Worm (Caenorhabditis elegans): Measurements from ENCODE around the gene F20D12.7.

Gene F20D12.7

DNA sequence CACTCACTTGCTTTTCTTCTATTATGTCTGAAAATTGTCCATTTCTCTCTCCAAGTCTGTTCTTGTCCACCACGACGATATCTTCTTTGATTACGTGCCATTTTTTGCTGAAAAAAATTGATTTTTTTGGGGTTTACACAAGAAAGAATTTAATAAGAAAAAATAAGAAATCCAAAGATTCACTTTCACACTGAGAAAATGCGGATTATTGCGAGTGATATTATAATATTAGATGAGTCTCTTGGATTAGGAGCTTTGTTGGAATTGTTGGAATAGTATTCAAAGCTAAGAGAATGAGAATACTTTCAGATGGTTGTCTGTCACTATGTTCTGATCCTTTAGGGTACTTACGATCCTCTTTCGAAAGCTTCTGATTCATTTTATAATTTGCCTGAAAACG, at the start of gene F20D12.7:
Gene F20D12.7 (minus strand): TSS at position 101 of the 400 bp plus-strand sequence.
- TF ChIP-seq ztf-4 (tag; optimal IDR thresholded peaks at IDR 0.05) = no peak
- no peak for TF ChIP-seq peb-1 (tag; optimal IDR thresholded peaks at IDR 0.05)
- TF ChIP-seq crh-2 (tag; optimal IDR thresholded peaks at IDR 0.05) = no peak

DNA sequence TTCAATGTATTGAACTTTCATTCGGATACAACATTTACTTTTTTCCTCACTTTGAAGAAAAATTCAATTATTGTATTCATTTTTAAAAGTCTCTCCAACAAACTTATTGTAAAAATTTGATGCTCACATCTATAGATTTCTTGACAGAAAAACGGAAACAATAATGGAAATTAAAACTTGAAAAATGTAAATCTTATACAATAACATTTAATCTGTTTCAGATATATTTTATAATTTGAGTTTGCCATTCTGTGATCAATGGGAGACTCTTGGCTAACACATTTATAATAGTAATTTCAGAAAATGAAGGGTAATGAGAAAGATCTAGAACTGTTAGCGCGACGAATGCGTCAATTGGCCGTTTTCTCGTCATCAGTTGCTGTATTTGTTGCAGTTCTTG, 49.7 kb upstream of the F20D12.7 start, which contains the start of gene col-115:
Gene col-115 (plus strand): TSS at position 301 of the 400 bp plus-strand sequence.
- TF ChIP-seq egl-27 (tag; optimal IDR thresholded peaks at IDR 0.05) (no peak), alr-1 (tag; optimal IDR thresholded peaks at IDR 0.05) (no peak), ama-1 (optimal IDR thresholded peaks at IDR 0.05) (no peak), nhr-6 (tag; optimal IDR thresholded peaks at IDR 0.05) (no peak), sma-9 (GFP tag; optimal IDR thresholded peaks at IDR 0.05) (no peak), sma-9 (tag; optimal IDR thresholded peaks at IDR 0.05) (no peak), Y55F3AM.14 (GFP tag; optimal IDR thresholded peaks at IDR 0.05) (no peak), lin-13 (GFP tag; optimal IDR thresholded peaks at IDR 0.05) (no peak), C34F6.9 (tag; optimal IDR thresholded peaks at IDR 0.05) (no peak), nhr-23 (tag; optimal IDR thresholded peaks at IDR 0.05) (no peak), nhr-11 (tag; optimal IDR thresholded peaks at IDR 0.05) (no peak)

- TF ChIP-seq egl-27 (tag; optimal IDR thresholded peaks at IDR 0.05) (no peak), unc-55 (GFP tag; optimal IDR thresholded peaks at IDR 0.05) (peak; percentile 45), nhr-11 (tag; optimal IDR thresholded peaks at IDR 0.05) (no peak), nhr-23 (tag; optimal IDR thresholded peaks at IDR 0.05) (no peak)
These were observed 48.3 kb upstream of the F20D12.7 start, which contains the start of gene mec-17 for ce11 chrIV:7987083-7987482. mec-17 (minus strand) TSS chrIV:7987183.

- TF ChIP-seq crh-2 (tag; optimal IDR thresholded peaks at IDR 0.05) (no peak), nhr-25 (tag; optimal IDR thresholded peaks at IDR 0.05) (peak; percentile 57), ZK546.5 (tag; optimal IDR thresholded peaks at IDR 0.05) (no peak), mbf-1 (tag; optimal IDR thresholded peaks at IDR 0.05) (no peak), nhr-10 (tag; optimal IDR thresholded peaks at IDR 0.05) (no peak), mdl-1 (tag; optimal IDR thresholded peaks at IDR 0.05) (no peak), nhr-12 (tag; optimal IDR thresholded peaks at IDR 0.05) (no peak), Y55F3AM.14 (GFP tag; optimal IDR thresholded peaks at IDR 0.05) (no peak), C34F6.9 (tag; optimal IDR thresholded peaks at IDR 0.05) (no peak), ama-1 (optimal IDR thresholded peaks at IDR 0.05) (no peak), dmd-4 (tag; optimal IDR thresholded peaks at IDR 0.05) (no peak), alr-1 (tag; optimal IDR thresholded peaks at IDR 0.05) (no peak), blmp-1 (tag; optimal IDR thresholded peaks at IDR 0.05; ENCODE audit: insufficient read depth) (peak; percentile 14), zag-1 (tag; optimal IDR thresholded peaks at IDR 0.05) (no peak), sem-4 (tag; optimal IDR thresholded peaks at IDR 0.05) (no peak), fos-1 (tag; optimal IDR thresholded peaks at IDR 0.05) (peak; percentile 68), nhr-21 (tag; optimal IDR thresholded peaks at IDR 0.05) (peak; percentile 42), gmeb-1 (tag; optimal IDR thresholded peaks at IDR 0.05) (no peak), nhr-129 (tag; optimal IDR thresholded peaks at IDR 0.05) (no peak), ztf-1 (GFP tag; conservative IDR thresholded peaks at IDR 0.05) (no peak), ceh-82 (tag; optimal IDR thresholded peaks at IDR 0.05) (no peak), unc-55 (GFP tag; optimal IDR thresholded peaks at IDR 0.05) (no peak), lin-11 (tag; optimal IDR thresholded peaks at IDR 0.05) (no peak), nhr-6 (tag; optimal IDR thresholded peaks at IDR 0.05) (no peak), lin-13 (GFP tag; optimal IDR thresholded peaks at IDR 0.05) (no peak)
These were observed 47.0 kb upstream of the F20D12.7 start for ce11 chrIV:7985737-7986136.

ce11 chrIV:7983728-7984346, 45.1 kb upstream of the F20D12.7 start:
- TF ChIP-seq sma-3 (GFP tag; optimal IDR thresholded peaks at IDR 0.05) (no peak), nhr-129 (tag; optimal IDR thresholded peaks at IDR 0.05) (peak; percentile 19), crh-2 (tag; optimal IDR thresholded peaks at IDR 0.05) (no peak), blmp-1 (tag; optimal IDR thresholded peaks at IDR 0.05; ENCODE audit: insufficient read depth) (no peak), nhr-25 (tag; optimal IDR thresholded peaks at IDR 0.05) (peak; percentile 8), ama-1 (optimal IDR thresholded peaks at IDR 0.05) (no peak), C34F6.9 (tag; optimal IDR thresholded peaks at IDR 0.05) (no peak), ZK546.5 (tag; optimal IDR thresholded peaks at IDR 0.05) (no peak), gmeb-1 (tag; optimal IDR thresholded peaks at IDR 0.05) (no peak), Y55F3AM.14 (GFP tag; optimal IDR thresholded peaks at IDR 0.05) (no peak)

All from whole organism, L2 larva.